Fruit fly (Drosophila melanogaster): ENCODE measurements around the gene CDK2AP1.

- no peak for TF ChIP-seq ttk (optimal IDR thresholded peaks at IDR 0.05)
- no peak for TF ChIP-seq psq (optimal IDR thresholded peaks at IDR 0.05)
Observed at dm6 chrX:11143820-11144219, 6.2 kb downstream of the CDK2AP1 start, which contains the start of gene CG15201.

Measured in Kc167 (cell line).